Fruit fly (Drosophila melanogaster) whole organism, embryonic: Measurements from ENCODE around the gene wisp.

Source experiments
- CG10321 ChIP-seq: fragments of 200-800 bp; sonication (Bioruptor generic); IDR thresholded peaks from 2 replicates; pipeline ENCODE4 v1.3.6; 2022; ENCODE audit warnings: missing biosample characterization, missing genetic modification characterization
- CG10654 ChIP-seq: fragments of 200-800 bp; sonication (Bioruptor generic); optimal IDR thresholded peaks from 2 replicates; lab custom pipeline; 2016; ENCODE audit warnings: missing biosample characterization, missing genetic modification characterization
- CG10959 ChIP-seq: fragments of 200-800 bp; sonication (Bioruptor generic); IDR thresholded peaks from 2 replicates; pipeline ENCODE4 v1.3.6; 2022; ENCODE audit warnings: missing biosample characterization, missing genetic modification characterization
- CG11560 ChIP-seq: fragments of 200-800 bp; sonication (Bioruptor generic); IDR thresholded peaks from 3 replicates; pipeline ENCODE4 v1.3.6; 2022; ENCODE audit warnings: missing biosample characterization, missing genetic modification characterization
- CG11695 ChIP-seq: fragments of 200-800 bp; sonication (Bioruptor generic); IDR thresholded peaks from 3 replicates; pipeline ENCODE4 v1.3.6; 2022; ENCODE audit warnings: missing biosample characterization, missing genetic modification characterization
- CG14014 ChIP-seq: fragments of 200-800 bp; sonication (Bioruptor generic); IDR thresholded peaks from 2 replicates; pipeline ENCODE4 v1.3.6; 2022; ENCODE audit warnings: missing biosample characterization, missing genetic modification characterization
- CG1603 ChIP-seq: fragments of 200-800 bp; sonication (Bioruptor generic); optimal IDR thresholded peaks from 2 replicates; lab custom pipeline; 2019; ENCODE audit warnings: missing biosample characterization, mild to moderate bottlenecking, missing genetic modification characterization, moderate library complexity
- CG16779 ChIP-seq: fragments of 200-800 bp; sonication (Bioruptor generic); IDR thresholded peaks from 2 replicates; pipeline ENCODE4 v1.3.6; 2022; ENCODE audit warnings: missing biosample characterization, missing genetic modification characterization
- CG17612 ChIP-seq: fragments of 200-800 bp; sonication (Bioruptor generic); IDR thresholded peaks from 2 replicates; pipeline ENCODE4 v1.3.6; 2022; ENCODE audit warnings: missing biosample characterization, missing genetic modification characterization
- CG17802 ChIP-seq: fragments of 200-800 bp; sonication (Bioruptor generic); optimal IDR thresholded peaks from 2 replicates; lab custom pipeline; 2018; ENCODE audit warnings: missing biosample characterization, mild to moderate bottlenecking, missing genetic modification characterization, moderate library complexity
- CG17829 ChIP-seq: fragments of 200-800 bp; optimal IDR thresholded peaks from 2 replicates; lab custom pipeline; 2019; ENCODE audit warnings: missing biosample characterization, mild to moderate bottlenecking, missing genetic modification characterization, moderate library complexity
- CG1832 ChIP-seq: fragments of 200-800 bp; sonication (Bioruptor generic); optimal IDR thresholded peaks from 2 replicates; lab custom pipeline; 2017; ENCODE audit warnings: missing biosample characterization, mild to moderate bottlenecking, missing genetic modification characterization, inconsistent platforms
- CG6683 ChIP-seq: fragments of 200-800 bp; sonication (Bioruptor generic); optimal IDR thresholded peaks from 2 replicates; lab custom pipeline; 2017; ENCODE audit warnings: missing biosample characterization, mild to moderate bottlenecking, missing genetic modification characterization, missing genetic modification reagents
- CoRest ChIP-seq: fragments of 200-800 bp; sonication (Bioruptor generic); optimal IDR thresholded peaks from 3 replicates; lab custom pipeline; 2018; ENCODE audit warnings: missing biosample characterization, mild to moderate bottlenecking, missing genetic modification characterization, moderate library complexity
- D19B ChIP-seq: fragments of 200-800 bp; sonication (Bioruptor generic); optimal IDR thresholded peaks from 2 replicates; lab custom pipeline; 2017; ENCODE audit warnings: missing biosample characterization, mild to moderate bottlenecking, missing genetic modification characterization
- Dad ChIP-seq: fragments of 200-800 bp; sonication (Bioruptor generic); optimal IDR thresholded peaks from 3 replicates; lab custom pipeline; 2016; ENCODE audit warnings: missing biosample characterization, missing genetic modification characterization
- Doc3 ChIP-seq: fragments of 200-800 bp; sonication (Bioruptor generic); IDR thresholded peaks from 3 replicates; pipeline ENCODE4 v1.3.6; 2022; ENCODE audit warnings: missing biosample characterization, missing genetic modification characterization; ENCODE audit not compliant: partially characterized antibody
- Fer3 ChIP-seq: fragments of 200-800 bp; sonication (Bioruptor generic); optimal IDR thresholded peaks from 2 replicates; lab custom pipeline; 2018; ENCODE audit warnings: missing biosample characterization, mild to moderate bottlenecking, missing genetic modification characterization, moderate library complexity
- HmgZ ChIP-seq: fragments of 200-800 bp; sonication (Bioruptor generic); optimal IDR thresholded peaks from 2 replicates; lab custom pipeline; 2018; ENCODE audit warnings: missing biosample characterization, mild to moderate bottlenecking, missing genetic modification characterization
- Lhr ChIP-seq: fragments of 200-800 bp; sonication (Bioruptor generic); optimal IDR thresholded peaks from 3 replicates; lab custom pipeline; 2017; ENCODE audit warnings: mild to moderate bottlenecking, missing biosample characterization, missing genetic modification reagents, missing genetic modification characterization
- MTF-1 ChIP-seq: fragments of 200-800 bp; sonication (Bioruptor generic); optimal IDR thresholded peaks from 2 replicates; lab custom pipeline; 2018; ENCODE audit warnings: missing biosample characterization, mild to moderate bottlenecking, missing genetic modification characterization, borderline replicate concordance
- Mad ChIP-seq: fragments of 200-800 bp; sonication (Bioruptor generic); optimal IDR thresholded peaks from 2 replicates; lab custom pipeline; 2016; ENCODE audit warnings: missing biosample characterization, missing genetic modification characterization
- Nf-YA ChIP-seq: fragments of 200-800 bp; sonication (Bioruptor generic); IDR thresholded peaks from 2 replicates; pipeline ENCODE4 v1.3.6; 2022; ENCODE audit warnings: missing biosample characterization, missing genetic modification characterization
- Scr ChIP-seq: fragments of 200-800 bp; sonication (Bioruptor generic); IDR thresholded peaks from 2 replicates; pipeline ENCODE4 v1.3.6; 2022; ENCODE audit warnings: missing biosample characterization, missing genetic modification characterization; ENCODE audit not compliant: partially characterized antibody
- Side ChIP-seq: fragments of 200-800 bp; sonication (Bioruptor generic); optimal IDR thresholded peaks from 2 replicates; lab custom pipeline; 2016; ENCODE audit warnings: missing biosample characterization, missing genetic modification characterization
- Six4 ChIP-seq: fragments of 200-800 bp; sonication (Bioruptor generic); optimal IDR thresholded peaks from 2 replicates; lab custom pipeline; 2016; ENCODE audit warnings: missing biosample characterization, missing genetic modification characterization
- Sry-β ChIP-seq: fragments of 200-800 bp; sonication (Bioruptor generic); optimal IDR thresholded peaks from 2 replicates; lab custom pipeline; 2018; ENCODE audit warnings: missing biosample characterization, mild to moderate bottlenecking, missing genetic modification characterization, moderate library complexity
- cad ChIP-seq: fragments of >200 bp; optimal IDR thresholded peaks from 2 replicates; lab custom pipeline; 2017; ENCODE audit warnings: missing biosample characterization, missing genetic modification characterization
- crp ChIP-seq, 2 experiments: fragments of 200-800 bp; sonication (Bioruptor generic); optimal IDR thresholded peaks; 2 replicates in 1 of 2; 3 replicates in 1 of 2; lab custom pipeline; 2017; ENCODE audit warnings: missing biosample characterization in 2 of 2, missing genetic modification characterization in 2 of 2, mild to moderate bottlenecking in 1 of 2, moderate library complexity in 1 of 2
- dimm ChIP-seq: fragments of 200-800 bp; sonication (Bioruptor generic); IDR thresholded peaks from 2 replicates; pipeline ENCODE4 v1.3.6; 2022; ENCODE audit warnings: missing biosample characterization, missing genetic modification characterization
- exex ChIP-seq: fragments of 200-800 bp; sonication (Bioruptor generic); optimal IDR thresholded peaks from 4 replicates; lab custom pipeline; 2018; ENCODE audit warnings: missing biosample characterization, mild to moderate bottlenecking, missing genetic modification characterization, moderate library complexity
- h ChIP-seq: fragments of >200 bp; optimal IDR thresholded peaks from 2 replicates; lab custom pipeline; 2017
- ham ChIP-seq: fragments of 200-800 bp; sonication (Bioruptor generic); IDR thresholded peaks from 2 replicates; pipeline ENCODE4 v1.3.6; 2022; ENCODE audit warnings: missing biosample characterization, missing genetic modification characterization
- jing ChIP-seq: fragments of 200-800 bp; sonication (Bioruptor generic); optimal IDR thresholded peaks from 2 replicates; lab custom pipeline; 2018; ENCODE audit warnings: missing biosample characterization, mild to moderate bottlenecking, missing genetic modification characterization
- kah ChIP-seq: fragments of 200-800 bp; sonication (Bioruptor generic); optimal IDR thresholded peaks from 2 replicates; lab custom pipeline; 2018; ENCODE audit warnings: missing biosample characterization, mild to moderate bottlenecking, missing genetic modification characterization
- luna ChIP-seq: fragments of 200-800 bp; sonication (Bioruptor generic); optimal IDR thresholded peaks from 2 replicates; lab custom pipeline; 2016; ENCODE audit warnings: missing biosample characterization, missing genetic modification characterization
- maf-S ChIP-seq: fragments of 200-800 bp; sonication (Bioruptor generic); optimal IDR thresholded peaks from 2 replicates; lab custom pipeline; 2016; ENCODE audit warnings: missing biosample characterization, missing genetic modification characterization
- nau ChIP-seq: fragments of 200-800 bp; sonication (Bioruptor generic); optimal IDR thresholded peaks from 3 replicates; lab custom pipeline; 2017; ENCODE audit warnings: missing biosample characterization, mild to moderate bottlenecking, missing genetic modification characterization, missing genetic modification reagents
- nerfin-1 ChIP-seq: fragments of 200-800 bp; sonication (Bioruptor generic); optimal IDR thresholded peaks from 3 replicates; lab custom pipeline; 2019; ENCODE audit warnings: missing biosample characterization, mild to moderate bottlenecking, missing genetic modification characterization, moderate library complexity
- oc ChIP-seq: fragments of 200-800 bp; sonication (Bioruptor generic); optimal IDR thresholded peaks from 2 replicates; lab custom pipeline; 2018; ENCODE audit warnings: missing biosample characterization, mild to moderate bottlenecking, missing genetic modification characterization, moderate library complexity
- odd ChIP-seq: fragments of 200-800 bp; sonication (Bioruptor generic); optimal IDR thresholded peaks from 2 replicates; lab custom pipeline; 2017; ENCODE audit warnings: missing biosample characterization, mild to moderate bottlenecking, missing genetic modification characterization
- p53 ChIP-seq: fragments of 200-800 bp; sonication (Bioruptor generic); optimal IDR thresholded peaks from 2 replicates; lab custom pipeline; 2016; ENCODE audit warnings: missing biosample characterization, missing genetic modification characterization
- pzg ChIP-seq: fragments of 200-800 bp; sonication (Bioruptor generic); optimal IDR thresholded peaks from 3 replicates; lab custom pipeline; 2018; ENCODE audit warnings: missing biosample characterization, mild to moderate bottlenecking, missing genetic modification characterization, moderate library complexity
- repo ChIP-seq: fragments of 200-800 bp; sonication (Bioruptor generic); optimal IDR thresholded peaks from 2 replicates; lab custom pipeline; 2016; ENCODE audit warnings: missing biosample characterization, missing genetic modification characterization
- rib ChIP-seq: fragments of 200-800 bp; sonication (Bioruptor generic); IDR thresholded peaks from 2 replicates; pipeline ENCODE4 v1.3.6; 2022; ENCODE audit warnings: missing biosample characterization, missing genetic modification characterization
- sd ChIP-seq: fragments of 200-800 bp; sonication (Bioruptor generic); optimal IDR thresholded peaks from 3 replicates; lab custom pipeline; 2018; ENCODE audit warnings: missing biosample characterization, mild to moderate bottlenecking, missing genetic modification characterization, moderate library complexity
- seq ChIP-seq: fragments of 200-800 bp; sonication (Bioruptor generic); IDR thresholded peaks from 2 replicates; pipeline ENCODE4 v1.3.6; 2022; ENCODE audit warnings: missing biosample characterization, missing genetic modification characterization
- toy ChIP-seq: fragments of 200-800 bp; sonication (Bioruptor generic); IDR thresholded peaks from 2 replicates; pipeline ENCODE4 v1.3.6; 2022; ENCODE audit warnings: missing biosample characterization, missing genetic modification characterization
- unpg ChIP-seq: fragments of 200-800 bp; sonication (Bioruptor generic); optimal IDR thresholded peaks from 3 replicates; lab custom pipeline; 2018; ENCODE audit warnings: missing biosample characterization, mild to moderate bottlenecking, missing genetic modification characterization, moderate library complexity
- vfl ChIP-seq: fragments of 200-800 bp; sonication (Bioruptor generic); optimal IDR thresholded peaks from 2 replicates; lab custom pipeline; 2016; ENCODE audit warnings: missing biosample characterization, missing genetic modification characterization
- wek ChIP-seq: fragments of 200-800 bp; sonication (Bioruptor generic); optimal IDR thresholded peaks from 3 replicates; lab custom pipeline; 2018; ENCODE audit warnings: missing biosample characterization, mild to moderate bottlenecking, missing genetic modification characterization, moderate library complexity
- z ChIP-seq: fragments of 200-800 bp; sonication (Bioruptor generic); IDR thresholded peaks from 3 replicates; pipeline ENCODE4 v1.3.6; 2022; ENCODE audit warnings: missing biosample characterization, missing genetic modification characterization

The wisp gene

DNA sequence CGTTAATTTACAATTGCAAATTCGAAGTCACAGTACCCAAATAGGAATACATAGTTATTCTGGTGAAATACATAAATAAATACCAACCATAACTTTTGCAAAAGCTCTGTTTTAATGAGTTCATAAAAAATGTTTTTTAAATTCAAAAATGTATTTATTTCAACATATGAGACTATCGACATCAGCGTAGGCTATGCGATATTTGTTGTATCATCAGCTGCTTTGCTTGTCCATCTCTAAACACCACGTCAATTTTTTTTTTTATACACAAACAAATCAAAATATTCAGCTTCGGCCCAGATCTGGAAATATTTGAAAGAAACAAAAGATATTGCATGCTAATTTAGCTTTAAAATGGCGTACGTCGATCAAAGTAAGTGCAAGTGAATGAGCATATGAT lies 5.6 kb upstream of the wisp start, which contains the start of gene CG1840 (continued):
- TF ChIP-seq p53 (GFP tag; lab: Kevin White, UChicago) (no peak), pzg (GFP tag; lab: Kevin White, UChicago) (peak; percentile 32), toy (GFP tag; lab: Robert Waterston, UW) (no peak), luna (GFP tag; lab: Kevin White, UChicago) (no peak), Side (GFP tag; lab: Kevin White, UChicago) (no peak), CG17612 (no peak), nerfin-1 (no peak), nau (GFP tag; lab: Kevin White, UChicago) (no peak), rib (GFP tag; lab: Robert Waterston, UW) (no peak), CG17802 (tag; lab: Kevin White, UChicago) (no peak), jing (GFP tag; lab: Kevin White, UChicago) (no peak), Lhr (GFP tag; lab: Kevin White, UChicago) (no peak), ham (GFP tag; lab: Robert Waterston, UW) (no peak), CG1603 (peak; percentile 28), CG17829 (tag; lab: Kevin White, UChicago) (no peak), unpg (GFP tag; lab: Kevin White, UChicago) (no peak), sd (tag; lab: Kevin White, UChicago) (no peak), Dad (GFP tag; lab: Kevin White, UChicago) (no peak), CG10959 (GFP tag; lab: Robert Waterston, UW) (no peak), vfl (no peak), HmgZ (tag; lab: Kevin White, UChicago) (no peak), dimm (GFP tag; lab: Robert Waterston, UW) (no peak), Scr (GFP tag; lab: Robert Waterston, UW) (peak; percentile 81), D19B (GFP tag; lab: Kevin White, UChicago) (no peak), CG1832 (GFP tag; lab: Kevin White, UChicago) (no peak), Nf-YA (no peak), MTF-1 (no peak), CG14014 (0 out of 2 replicates have a peak, but pooled peaks have one; percentile 13), oc (no peak), CG11695 (no peak), wek (GFP tag; lab: Kevin White, UChicago) (no peak), crp (GFP tag; optimal IDR thresholded peaks at IDR 0.05; lab: Kevin White, UChicago) (peak in 1 of 2 experiments; percentile 79), CG10654 (GFP tag; lab: Kevin White, UChicago) (no peak), Doc3 (GFP tag; lab: Robert Waterston, UW) (peak; percentile 77), seq (GFP tag; lab: Robert Waterston, UW) (no peak), cad (GFP tag; lab: Kevin White, UChicago) (no peak), odd (GFP tag; lab: Kevin White, UChicago) (no peak), z (no peak), kah (GFP tag; lab: Kevin White, UChicago) (no peak), h (no peak), Fer3 (tag; lab: Kevin White, UChicago) (peak; percentile 13), CG6683 (GFP tag; lab: Kevin White, UChicago) (no peak), repo (GFP tag; lab: Kevin White, UChicago) (no peak), exex (tag; lab: Kevin White, UChicago) (no peak), CG16779 (GFP tag; lab: Robert Waterston, UW) (no peak), Sry-β (no peak), CoRest (tag; lab: Kevin White, UChicago) (no peak), Six4 (GFP tag; lab: Kevin White, UChicago) (no peak), CG11560 (tag; lab: Robert Waterston, UW) (no peak), maf-S (GFP tag; lab: Kevin White, UChicago) (no peak), Mad (GFP tag; lab: Kevin White, UChicago) (no peak), CG10321 (GFP tag; lab: Robert Waterston, UW) (no peak)
